Fruit fly (Drosophila melanogaster): ENCODE results near the gene Pop4.

The Pop4 gene

dm6 chr3L:7978550-7978776 lies at the start of gene Pop4:
TSS of gene Pop4 (minus strand) at chr3L:7978650.
- TF ChIP-seq sage (GFP tag; optimal IDR thresholded peaks at IDR 0.05) (peak; percentile 45), Sp1 (GFP tag; optimal IDR thresholded peaks at IDR 0.05) (no peak)

dm6 chr3L:8027666-8028314 lies 49.3 kb upstream of the Pop4 start:
- TF ChIP-seq Rel (GFP tag; optimal IDR thresholded peaks at IDR 0.05) = no peak
- TF ChIP-seq Rel (tag; optimal IDR thresholded peaks at IDR 0.05) = no peak
- no peak for TF ChIP-seq Vsx2 (GFP tag; optimal IDR thresholded peaks at IDR 0.05; ENCODE audit: partially characterized antibody)
- peak; percentile 71 for TF ChIP-seq Dfd (GFP tag; optimal IDR thresholded peaks at IDR 0.05)
- TF ChIP-seq HLH106 (tag; optimal IDR thresholded peaks at IDR 0.05) = peak; percentile 60
- TF ChIP-seq GATAd (GFP tag; optimal IDR thresholded peaks at IDR 0.05) = no peak
- TF ChIP-seq jim (GFP tag; optimal IDR thresholded peaks at IDR 0.05) = no peak
- no peak for TF ChIP-seq woc (GFP tag; optimal IDR thresholded peaks at IDR 0.05)
- no peak for TF ChIP-seq dsf (GFP tag; optimal IDR thresholded peaks at IDR 0.05; ENCODE audit: borderline replicate concordance)
- TF ChIP-seq N (GFP tag; optimal IDR thresholded peaks at IDR 0.05) = no peak
- no peak for TF ChIP-seq pan (optimal IDR thresholded peaks at IDR 0.05)
- TF ChIP-seq sage (GFP tag; optimal IDR thresholded peaks at IDR 0.05) = no peak
- TF ChIP-seq dmrt93B (GFP tag; optimal IDR thresholded peaks at IDR 0.05) = peak; percentile 53
- peak; percentile 58 for TF ChIP-seq h (GFP tag; optimal IDR thresholded peaks at IDR 0.05)
- peak; percentile 48 for TF ChIP-seq fru (GFP tag; optimal IDR thresholded peaks at IDR 0.05)
- TF ChIP-seq dl (GFP tag; optimal IDR thresholded peaks at IDR 0.05; ENCODE audit: insufficient read depth in 1 of 2, partially characterized antibody in 2 of 2) = no peak
- peak; percentile 63 for TF ChIP-seq rgr (GFP tag; optimal IDR thresholded peaks at IDR 0.05)
- TF ChIP-seq OdsH (GFP tag; optimal IDR thresholded peaks at IDR 0.05) = peak; percentile 69
- TF ChIP-seq ey (GFP tag; optimal IDR thresholded peaks at IDR 0.05) = peak; percentile 40
- no peak for TF ChIP-seq Hr83 (GFP tag; optimal IDR thresholded peaks at IDR 0.05; ENCODE audit: poor library complexity, severe bottlenecking)
- TF ChIP-seq CG9705 (GFP tag; optimal IDR thresholded peaks at IDR 0.05) = no peak
- no peak for TF ChIP-seq Mio (GFP tag; optimal IDR thresholded peaks at IDR 0.05)
- peak; percentile 1 for TF ChIP-seq br (GFP tag; optimal IDR thresholded peaks at IDR 0.05)
- no peak for TF ChIP-seq Abd-B (GFP tag; optimal IDR thresholded peaks at IDR 0.05)
- no peak for TF ChIP-seq Jra (GFP tag; optimal IDR thresholded peaks at IDR 0.05)
- no peak for TF ChIP-seq Dif (GFP tag; optimal IDR thresholded peaks at IDR 0.05; ENCODE audit: partially characterized antibody)
- TF ChIP-seq sv (GFP tag; optimal IDR thresholded peaks at IDR 0.05) = no peak
- peak; percentile 37 for TF ChIP-seq brk (GFP tag; optimal IDR thresholded peaks at IDR 0.05)
- no peak for TF ChIP-seq CG32264 (GFP tag; optimal IDR thresholded peaks at IDR 0.05)
- no peak for TF ChIP-seq tai (GFP tag; optimal IDR thresholded peaks at IDR 0.05)
- no peak for TF ChIP-seq Myc (optimal IDR thresholded peaks at IDR 0.05)
- no peak for TF ChIP-seq usp (GFP tag; optimal IDR thresholded peaks at IDR 0.05)
- TF ChIP-seq foxo (GFP tag; optimal IDR thresholded peaks at IDR 0.05) = peak in 1 of 2 experiments; percentile 66
- no peak for TF ChIP-seq lola (GFP tag; optimal IDR thresholded peaks at IDR 0.05)
- TF ChIP-seq Sp1 (GFP tag; optimal IDR thresholded peaks at IDR 0.05) = peak; percentile 63
- no peak for TF ChIP-seq Hr78 (GFP tag; optimal IDR thresholded peaks at IDR 0.05)
- TF ChIP-seq CrebA (GFP tag; optimal IDR thresholded peaks at IDR 0.05; ENCODE audit: borderline replicate concordance) = no peak
- peak; percentile 37 for TF ChIP-seq Hnf4 (GFP tag; optimal IDR thresholded peaks at IDR 0.05)
- peak; percentile 31 for TF ChIP-seq psq (GFP tag; optimal IDR thresholded peaks at IDR 0.05)

dm6 chr3L:8027212-8027611 lies 48.8 kb upstream of the Pop4 start:
- TF ChIP-seq Abd-B (GFP tag; optimal IDR thresholded peaks at IDR 0.05) (no peak), ey (GFP tag; optimal IDR thresholded peaks at IDR 0.05) (no peak), brk (GFP tag; optimal IDR thresholded peaks at IDR 0.05) (no peak), dmrt93B (GFP tag; optimal IDR thresholded peaks at IDR 0.05) (no peak), Dfd (GFP tag; optimal IDR thresholded peaks at IDR 0.05) (peak; percentile 59), rgr (GFP tag; optimal IDR thresholded peaks at IDR 0.05) (no peak), sage (GFP tag; optimal IDR thresholded peaks at IDR 0.05) (no peak), GATAd (GFP tag; optimal IDR thresholded peaks at IDR 0.05) (no peak), Hr78 (GFP tag; optimal IDR thresholded peaks at IDR 0.05) (no peak)

Measured in whole organism, wandering third instar larva.